Fruit fly (Drosophila melanogaster): ENCODE data around the gene Rrp45.

The Rrp45 gene

DNA sequence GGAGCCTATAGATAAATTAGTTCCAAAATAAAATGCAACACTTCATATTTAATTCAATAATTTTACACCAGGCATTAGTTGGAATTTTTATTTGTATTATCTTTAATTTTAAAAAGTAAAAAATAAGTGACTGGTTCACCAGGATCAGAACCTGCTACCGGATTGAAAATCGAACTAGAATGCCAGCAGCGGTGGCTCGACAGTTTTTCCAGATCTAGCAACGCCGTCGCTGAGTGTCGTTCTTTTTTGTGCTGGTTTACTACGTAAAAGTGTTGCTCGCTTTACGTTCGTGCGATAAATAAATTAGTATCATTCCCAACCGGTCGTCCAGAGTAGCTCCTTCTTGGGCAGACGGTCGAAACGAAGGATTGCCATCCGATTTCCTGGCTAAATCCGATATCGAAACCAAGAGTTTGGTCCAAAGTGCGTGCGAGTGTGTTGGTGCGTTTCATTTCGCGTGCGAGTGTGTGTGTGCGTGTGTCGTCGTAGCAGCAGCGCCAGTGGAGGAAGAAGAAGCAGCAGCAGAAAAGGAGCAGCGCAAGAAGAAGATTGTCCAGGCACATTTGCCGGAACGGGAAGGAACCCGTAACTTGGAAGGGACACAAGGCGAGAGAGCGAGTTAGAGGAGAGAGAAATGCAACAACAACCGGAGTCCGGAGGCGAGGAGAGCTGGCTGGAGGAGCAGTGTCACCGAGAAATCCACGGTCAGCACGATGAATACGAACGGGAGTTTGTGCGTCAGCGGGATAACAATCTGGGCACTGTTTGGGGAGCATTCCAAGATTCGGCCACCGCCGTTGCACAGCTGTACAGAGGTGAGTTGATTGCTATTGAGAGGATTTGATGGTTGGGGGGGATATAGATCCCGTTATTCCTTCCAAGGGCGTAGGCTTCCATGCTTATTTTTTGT is 1.1 kb upstream of the Rrp45 start, which contains the start of gene CG4768:
TSS of gene CG4768 (plus strand) at position 200 of the 910 bp plus-strand sequence.
- no peak for TF ChIP-seq rn (GFP tag; IDR thresholded peaks at IDR 0.05)
- TF ChIP-seq CG12605 (GFP tag; IDR thresholded peaks at IDR 0.05), result no peak
- TF ChIP-seq CG17806 (tag; optimal IDR thresholded peaks at IDR 0.05), result no peak
- TF ChIP-seq Pif1B (GFP tag; optimal IDR thresholded peaks at IDR 0.05), result no peak
- no peak for TF ChIP-seq CG8301 (tag; optimal IDR thresholded peaks at IDR 0.05)
- no peak for TF ChIP-seq D1 (tag; optimal IDR thresholded peaks at IDR 0.05)
- TF ChIP-seq CG10348 (GFP tag; IDR thresholded peaks at IDR 0.05), result no peak
- TF ChIP-seq CG34367 (tag; optimal IDR thresholded peaks at IDR 0.05), result no peak
- TF ChIP-seq Snoo (tag; optimal IDR thresholded peaks at IDR 0.05), result no peak
- TF ChIP-seq CG8159 (tag; optimal IDR thresholded peaks at IDR 0.05), result no peak
- TF ChIP-seq gl (tag; optimal IDR thresholded peaks at IDR 0.05), result no peak
- TF ChIP-seq EcR (GFP tag; optimal IDR thresholded peaks at IDR 0.05), result no peak

- no peak for TF ChIP-seq CG13204 (GFP tag; optimal IDR thresholded peaks at IDR 0.05)
- 0 out of 2 replicates have a peak, but pooled peaks have one; percentile 5 for TF ChIP-seq Ets98B (GFP tag; IDR thresholded peaks at IDR 0.05)
- no peak for TF ChIP-seq CG17806 (tag; optimal IDR thresholded peaks at IDR 0.05)
- TF ChIP-seq D1 (tag; optimal IDR thresholded peaks at IDR 0.05), result no peak
- TF ChIP-seq CG4496 (GFP tag; IDR thresholded peaks at IDR 0.05), result peak; percentile 28; the same call in 2 of the 3 replicates
- no peak for TF ChIP-seq EcR (GFP tag; optimal IDR thresholded peaks at IDR 0.05)
- no peak for TF ChIP-seq CG9948 (tag; optimal IDR thresholded peaks at IDR 0.05)
- no peak for TF ChIP-seq rn (GFP tag; IDR thresholded peaks at IDR 0.05)
- no peak for TF ChIP-seq CG10348 (GFP tag; IDR thresholded peaks at IDR 0.05)
- TF ChIP-seq Snoo (tag; optimal IDR thresholded peaks at IDR 0.05), result no peak
- TF ChIP-seq CG15710 (tag; optimal IDR thresholded peaks at IDR 0.05), result no peak
- no peak for TF ChIP-seq fd96Ca (GFP tag; IDR thresholded peaks at IDR 0.05)
- no peak for TF ChIP-seq gl (tag; optimal IDR thresholded peaks at IDR 0.05)
- no peak for TF ChIP-seq CG34367 (tag; optimal IDR thresholded peaks at IDR 0.05)
- no peak for TF ChIP-seq CG14655 (GFP tag; optimal IDR thresholded peaks at IDR 0.05)
- no peak for TF ChIP-seq Pif1B (GFP tag; optimal IDR thresholded peaks at IDR 0.05)
- 0 out of 2 replicates have a peak, but pooled peaks have one; percentile 11 for TF ChIP-seq CG12605 (GFP tag; IDR thresholded peaks at IDR 0.05)
- TF ChIP-seq CG32121 (GFP tag; IDR thresholded peaks at IDR 0.05), result no peak
- no peak for TF ChIP-seq CG8159 (tag; optimal IDR thresholded peaks at IDR 0.05)
- no peak for TF ChIP-seq Pif1A (GFP tag; optimal IDR thresholded peaks at IDR 0.05)
- no peak for TF ChIP-seq CG8301 (tag; optimal IDR thresholded peaks at IDR 0.05)
Measured at dm6 chrX:16787416-16787900, 3.6 kb downstream of the Rrp45 start.

DNA sequence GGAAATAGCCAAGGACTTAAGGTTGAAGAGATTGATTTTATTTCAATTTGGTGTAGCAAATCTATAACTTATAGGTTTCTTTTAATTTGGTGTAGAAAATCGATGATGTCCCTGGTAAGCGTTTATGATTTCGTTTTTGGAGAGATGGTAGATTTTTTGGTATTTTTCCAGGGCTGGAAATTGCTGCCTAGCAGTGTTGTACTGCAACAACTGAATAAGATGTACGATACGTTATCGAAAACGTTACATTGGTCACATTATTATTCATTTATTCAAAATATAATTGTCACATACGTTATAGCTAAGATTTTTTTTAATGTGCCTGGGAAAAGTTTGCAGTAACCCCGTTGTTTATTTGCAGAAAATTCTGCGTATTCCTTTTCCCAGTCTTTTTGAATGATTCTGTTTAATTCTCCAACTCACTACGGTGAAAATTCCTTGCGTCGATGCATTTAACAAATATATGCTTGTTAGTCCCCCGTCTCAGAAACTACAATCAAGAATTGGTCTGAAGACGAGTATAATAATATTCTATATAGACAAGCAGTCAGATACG is 4.1 kb downstream of the Rrp45 start, which contains the start of the genes CG9609 and Sap30:
TSS of gene CG9609 (minus strand) at position 149 of the 556 bp plus-strand sequence.
TSS of gene Sap30 (plus strand) at position 424 of the 556 bp plus-strand sequence.
- TF ChIP-seq CG10348 (GFP tag; IDR thresholded peaks at IDR 0.05) (no peak), gl (tag; optimal IDR thresholded peaks at IDR 0.05) (no peak), CG8301 (tag; optimal IDR thresholded peaks at IDR 0.05) (no peak), CG15710 (tag; optimal IDR thresholded peaks at IDR 0.05) (no peak), CG34367 (tag; optimal IDR thresholded peaks at IDR 0.05) (no peak), CG14655 (GFP tag; optimal IDR thresholded peaks at IDR 0.05) (no peak), Snoo (tag; optimal IDR thresholded peaks at IDR 0.05) (no peak), rn (GFP tag; IDR thresholded peaks at IDR 0.05) (no peak), CG12605 (GFP tag; IDR thresholded peaks at IDR 0.05) (no peak), Pif1A (GFP tag; optimal IDR thresholded peaks at IDR 0.05) (no peak), Pif1B (GFP tag; optimal IDR thresholded peaks at IDR 0.05) (no peak), CG9948 (tag; optimal IDR thresholded peaks at IDR 0.05) (no peak), CG13204 (GFP tag; optimal IDR thresholded peaks at IDR 0.05) (no peak), CG4496 (GFP tag; IDR thresholded peaks at IDR 0.05) (no peak), D1 (tag; optimal IDR thresholded peaks at IDR 0.05) (no peak), fd96Ca (GFP tag; IDR thresholded peaks at IDR 0.05) (no peak), Ets98B (GFP tag; IDR thresholded peaks at IDR 0.05) (no peak), CG8159 (tag; optimal IDR thresholded peaks at IDR 0.05) (no peak), CG17806 (tag; optimal IDR thresholded peaks at IDR 0.05) (no peak), CG32121 (GFP tag; IDR thresholded peaks at IDR 0.05) (no peak)

DNA sequence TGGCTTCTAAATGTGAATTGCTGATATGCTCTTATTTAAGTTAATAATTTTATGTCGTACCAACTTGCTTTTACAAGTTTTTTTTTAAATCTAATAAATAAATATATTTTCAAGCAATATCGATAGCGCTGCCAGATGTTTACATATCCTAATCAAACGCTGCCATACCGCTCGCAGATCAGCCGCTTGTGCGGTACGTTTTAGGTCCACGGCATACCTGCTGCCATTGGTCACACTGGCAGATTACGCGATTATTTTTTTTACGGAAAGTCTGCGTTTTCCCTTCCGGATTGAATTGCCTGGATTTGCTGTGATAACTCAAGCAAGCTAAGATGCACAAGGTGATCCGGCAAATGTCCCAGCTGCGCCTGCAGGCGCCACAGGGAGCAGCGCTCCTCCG is 7.3 kb downstream of the Rrp45 start, which contains the start of gene mRpL22:
TSS of gene mRpL22 (plus strand) at position 191 of the 400 bp plus-strand sequence.
- TF ChIP-seq CG9948 (tag; optimal IDR thresholded peaks at IDR 0.05), result no peak
- no peak for TF ChIP-seq Pif1A (GFP tag; optimal IDR thresholded peaks at IDR 0.05)
- no peak for TF ChIP-seq CG8301 (tag; optimal IDR thresholded peaks at IDR 0.05)
- no peak for TF ChIP-seq fd96Ca (GFP tag; IDR thresholded peaks at IDR 0.05)
- TF ChIP-seq D1 (tag; optimal IDR thresholded peaks at IDR 0.05), result no peak
- TF ChIP-seq CG13204 (GFP tag; optimal IDR thresholded peaks at IDR 0.05), result no peak
- TF ChIP-seq Pif1B (GFP tag; optimal IDR thresholded peaks at IDR 0.05), result no peak
- no peak for TF ChIP-seq rn (GFP tag; IDR thresholded peaks at IDR 0.05)
- no peak for TF ChIP-seq Snoo (tag; optimal IDR thresholded peaks at IDR 0.05)
- no peak for TF ChIP-seq CG32121 (GFP tag; IDR thresholded peaks at IDR 0.05)

DNA sequence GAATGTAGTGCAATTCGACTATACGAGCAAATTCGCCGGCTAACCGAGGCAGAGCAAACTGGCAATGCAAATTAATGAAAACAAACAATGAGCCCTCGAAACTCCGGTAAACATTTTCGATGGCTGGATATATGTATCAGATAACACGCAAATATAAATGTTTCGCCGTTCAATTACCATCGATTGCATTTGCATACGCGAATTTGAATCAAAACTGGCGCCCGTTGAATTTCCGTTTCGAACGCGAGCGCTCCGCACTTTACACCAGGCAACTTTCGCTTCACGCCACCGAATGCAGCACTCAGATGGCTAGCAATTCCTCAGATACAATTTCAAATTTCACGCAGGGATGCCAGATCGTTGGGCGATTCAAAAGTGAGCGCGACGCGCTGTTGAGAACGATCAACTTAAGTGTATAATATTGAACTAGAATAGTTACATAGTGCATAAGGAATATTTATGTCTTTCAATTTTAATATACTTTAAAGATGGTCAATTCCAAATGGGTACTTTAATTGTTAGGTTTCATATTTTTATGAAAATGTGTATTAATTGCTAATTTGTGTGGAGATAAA is 7.8 kb downstream of the Rrp45 start, which contains the start of gene if:
TSS of gene if (minus strand) at position 294 of the 575 bp plus-strand sequence.
- TF ChIP-seq Snoo (tag; optimal IDR thresholded peaks at IDR 0.05) (no peak), Pif1B (GFP tag; optimal IDR thresholded peaks at IDR 0.05) (no peak), CG13204 (GFP tag; optimal IDR thresholded peaks at IDR 0.05) (no peak), CG8301 (tag; optimal IDR thresholded peaks at IDR 0.05) (no peak), CG12605 (GFP tag; IDR thresholded peaks at IDR 0.05) (peak; percentile 22; the same call in 1 of the 2 replicates)

Data from whole organism, pupa.